Fruit fly (Drosophila melanogaster) whole organism, prepupa: Measurements from ENCODE around the gene hkb.

Experiments
- CG10631 ChIP-seq: fragments of 200-800 bp; sonication (Bioruptor generic); optimal IDR thresholded peaks from 2 replicates; lab custom pipeline; 2016; ENCODE audit warnings: missing biosample characterization, missing genetic modification characterization
- CG11294 ChIP-seq: fragments of 200-800 bp; sonication (Bioruptor generic); IDR thresholded peaks from 2 replicates; pipeline ENCODE4 v1.3.6; 2022; ENCODE audit warnings: missing biosample characterization, missing genetic modification characterization
- CG11762 ChIP-seq: fragments of 200-800 bp; sonication (Bioruptor generic); optimal IDR thresholded peaks from 3 replicates; lab custom pipeline; 2016; ENCODE audit warnings: missing biosample characterization, missing genetic modification characterization; ENCODE audit not compliant: insufficient read depth
- CG15336 ChIP-seq: fragments of 200-800 bp; sonication (Bioruptor generic); IDR thresholded peaks from 2 replicates; pipeline ENCODE4 v1.3.6; 2022; ENCODE audit warnings: missing biosample characterization, missing genetic modification characterization
- CG1621 ChIP-seq: fragments of 200-800 bp; sonication (Bioruptor generic); optimal IDR thresholded peaks from 3 replicates; lab custom pipeline; 2018; ENCODE audit warnings: missing biosample characterization, mild to moderate bottlenecking, missing genetic modification characterization
- CG16779 ChIP-seq: fragments of 200-800 bp; sonication (Bioruptor generic); optimal IDR thresholded peaks from 3 replicates; lab custom pipeline; 2017; ENCODE audit warnings: missing biosample characterization, mild to moderate bottlenecking, missing genetic modification characterization
- CG31627 ChIP-seq: fragments of 200-800 bp; sonication (Bioruptor generic); optimal IDR thresholded peaks from 3 replicates; lab custom pipeline; 2016; ENCODE audit warnings: missing biosample characterization, missing genetic modification characterization
- CG3919 ChIP-seq: fragments of 200-800 bp; sonication (Bioruptor generic); optimal IDR thresholded peaks from 3 replicates; lab custom pipeline; 2016; ENCODE audit warnings: missing biosample characterization, missing genetic modification characterization
- CG6276 ChIP-seq: fragments of 200-800 bp; sonication (Bioruptor generic); optimal IDR thresholded peaks from 2 replicates; lab custom pipeline; 2017; ENCODE audit warnings: missing biosample characterization, mild to moderate bottlenecking, missing genetic modification characterization
- CG6792 ChIP-seq: fragments of 200-800 bp; sonication (Bioruptor generic); optimal IDR thresholded peaks from 3 replicates; lab custom pipeline; 2016; ENCODE audit warnings: missing biosample characterization, missing genetic modification characterization
- CG6808 ChIP-seq: fragments of 200-800 bp; sonication (Bioruptor generic); optimal IDR thresholded peaks from 3 replicates; lab custom pipeline; 2017; ENCODE audit warnings: missing biosample characterization, missing genetic modification characterization, mild to moderate bottlenecking, moderate library complexity, missing genetic modification reagents
- CG6854 ChIP-seq: fragments of 200-800 bp; sonication (Bioruptor generic); optimal IDR thresholded peaks from 2 replicates; lab custom pipeline; 2017; ENCODE audit warnings: missing biosample characterization, mild to moderate bottlenecking, missing genetic modification characterization
- CG8119 ChIP-seq: fragments of 200-800 bp; sonication (Bioruptor generic); IDR thresholded peaks from 3 replicates; pipeline ENCODE4 v1.3.6; 2022; ENCODE audit warnings: missing biosample characterization, missing genetic modification characterization
- CG8319 ChIP-seq: fragments of 200-800 bp; sonication (Bioruptor generic); optimal IDR thresholded peaks from 3 replicates; lab custom pipeline; 2016; ENCODE audit warnings: missing biosample characterization, missing genetic modification characterization
- Eip75B ChIP-seq: fragments of 200-800 bp; sonication (Bioruptor generic); optimal IDR thresholded peaks from 3 replicates; lab custom pipeline; 2016; ENCODE audit warnings: missing biosample characterization, missing genetic modification characterization
- Eip78C ChIP-seq: fragments of 200-800 bp; sonication (Bioruptor generic); peaks from one replicate; lab custom pipeline; 2016; ENCODE audit warnings: missing biosample characterization, missing genetic modification characterization
- Eip93F ChIP-seq: fragments of 200-800 bp; sonication (Bioruptor generic); optimal IDR thresholded peaks from 2 replicates; lab custom pipeline; 2016; ENCODE audit warnings: missing biosample characterization, mild to moderate bottlenecking, missing genetic modification characterization
- Ets21C ChIP-seq: fragments of 200-800 bp; sonication (Bioruptor generic); optimal IDR thresholded peaks from 3 replicates; lab custom pipeline; 2016; ENCODE audit warnings: missing biosample characterization, missing genetic modification characterization
- Ets96B ChIP-seq: fragments of 200-800 bp; optimal IDR thresholded peaks from 2 replicates; lab custom pipeline; 2019; ENCODE audit warnings: missing biosample characterization, mild to moderate bottlenecking, missing genetic modification characterization, moderate library complexity
- Hr38 ChIP-seq: sonication (Bioruptor generic); optimal IDR thresholded peaks from 2 replicates; lab custom pipeline; 2016; ENCODE audit warnings: missing biosample characterization, missing genetic modification characterization
- Lpt ChIP-seq: fragments of 200-800 bp; sonication (Bioruptor generic); optimal IDR thresholded peaks from 3 replicates; lab custom pipeline; 2016; ENCODE audit warnings: missing biosample characterization, missing genetic modification characterization
- Met ChIP-seq: fragments of 200-800 bp; sonication (Bioruptor generic); optimal IDR thresholded peaks from 3 replicates; lab custom pipeline; 2016; ENCODE audit warnings: missing biosample characterization, missing genetic modification characterization
- Sox102F ChIP-seq: fragments of 200-800 bp; sonication (Bioruptor generic); optimal IDR thresholded peaks from 2 replicates; lab custom pipeline; 2016; ENCODE audit warnings: missing biosample characterization, mild to moderate bottlenecking, missing genetic modification characterization
- Sox14 ChIP-seq: fragments of 200-800 bp; sonication (Bioruptor generic); optimal IDR thresholded peaks from 3 replicates; lab custom pipeline; 2016; ENCODE audit warnings: missing biosample characterization, missing genetic modification characterization
- Sox15 ChIP-seq: fragments of 200-800 bp; sonication (Bioruptor generic); optimal IDR thresholded peaks from 3 replicates; lab custom pipeline; 2016; ENCODE audit warnings: missing biosample characterization, missing genetic modification characterization
- achi ChIP-seq: fragments of 200-800 bp; sonication (Bioruptor generic); optimal IDR thresholded peaks from 3 replicates; lab custom pipeline; 2016; ENCODE audit warnings: missing biosample characterization, missing genetic modification characterization
- acj6 ChIP-seq: fragments of 200-800 bp; sonication (Bioruptor generic); optimal IDR thresholded peaks from 3 replicates; lab custom pipeline; 2016; ENCODE audit warnings: missing biosample characterization, missing genetic modification characterization
- cyc ChIP-seq: fragments of 200-800 bp; sonication (Bioruptor generic); optimal IDR thresholded peaks from 3 replicates; lab custom pipeline; 2016; ENCODE audit warnings: missing biosample characterization, missing genetic modification characterization
- dac ChIP-seq: fragments of 200-800 bp; sonication (Bioruptor generic); optimal IDR thresholded peaks from 2 replicates; lab custom pipeline; 2017; ENCODE audit warnings: missing biosample characterization, mild to moderate bottlenecking, missing genetic modification characterization
- dsx ChIP-seq: fragments of 200-800 bp; optimal IDR thresholded peaks from 3 replicates; lab custom pipeline; 2019; ENCODE audit warnings: missing biosample characterization, mild to moderate bottlenecking, missing genetic modification characterization, moderate library complexity; ENCODE audit not compliant: poor library complexity, severe bottlenecking
- esn ChIP-seq: fragments of 200-800 bp; sonication (Bioruptor generic); optimal IDR thresholded peaks from 2 replicates; lab custom pipeline; 2016; ENCODE audit warnings: missing biosample characterization, mild to moderate bottlenecking, missing genetic modification characterization, moderate library complexity
- fd85E ChIP-seq: fragments of 200-800 bp; sonication (Bioruptor generic); optimal IDR thresholded peaks from 3 replicates; lab custom pipeline; 2016; ENCODE audit warnings: missing biosample characterization, missing genetic modification characterization
- fkh ChIP-seq: fragments of 200-800 bp; sonication (Bioruptor generic); optimal IDR thresholded peaks from 3 replicates; lab custom pipeline; 2017; ENCODE audit warnings: missing biosample characterization, mild to moderate bottlenecking, missing genetic modification characterization, moderate library complexity
- spab ChIP-seq: fragments of 200-800 bp; sonication (Bioruptor generic); optimal IDR thresholded peaks from 2 replicates; lab custom pipeline; 2017; ENCODE audit warnings: missing biosample characterization, mild to moderate bottlenecking, missing genetic modification characterization, missing genetic modification reagents
- ss ChIP-seq, 2 experiments: fragments of 200-800 bp; sonication (Bioruptor generic); optimal IDR thresholded peaks; 2 replicates in 1 of 2; 3 replicates in 1 of 2; lab custom pipeline; 2017 to 2018; ENCODE audit warnings: mild to moderate bottlenecking in 2 of 2, missing biosample characterization in 2 of 2, missing genetic modification characterization in 2 of 2, moderate library complexity in 1 of 2
- svp ChIP-seq: fragments of 200-800 bp; sonication (Bioruptor generic); peaks from one replicate; lab custom pipeline; 2016; ENCODE audit warnings: missing biosample characterization, missing genetic modification characterization
- topi ChIP-seq: fragments of 200-800 bp; sonication (Bioruptor generic); optimal IDR thresholded peaks from 3 replicates; lab custom pipeline; 2016; ENCODE audit warnings: missing biosample characterization, missing genetic modification characterization
- vri ChIP-seq: fragments of 200-800 bp; sonication (Bioruptor generic); optimal IDR thresholded peaks from 3 replicates; lab custom pipeline; 2016; ENCODE audit warnings: missing biosample characterization, mild to moderate bottlenecking, missing genetic modification characterization

The hkb gene

DNA sequence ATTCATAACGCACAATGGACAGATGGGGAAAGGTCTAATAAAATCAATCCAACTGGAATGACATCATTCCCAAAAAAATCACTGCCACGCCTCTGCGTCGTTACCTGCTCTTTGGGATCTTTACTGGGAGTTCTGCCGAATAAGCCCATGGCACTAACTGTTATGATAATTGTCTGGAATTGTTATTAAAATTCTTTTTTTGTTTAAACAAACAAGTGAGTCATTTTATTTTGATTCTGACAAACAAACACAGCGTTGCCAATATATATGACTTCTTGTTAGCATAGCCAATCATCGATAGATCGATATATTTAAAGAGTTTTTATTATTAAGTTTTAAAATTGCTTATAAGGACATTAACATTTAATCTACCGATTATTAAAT is 35.8 kb downstream of the hkb start, which contains the start of gene Vps24:
Gene Vps24 (minus strand): TSS at position 265 of the 384 bp plus-strand sequence.
- TF ChIP-seq fkh (GFP tag; lab: Kevin White, UChicago), result peak; percentile 80
- TF ChIP-seq CG31627 (GFP tag; lab: Kevin White, UChicago), result no peak
- no peak for TF ChIP-seq CG6808 (GFP tag; lab: Kevin White, UChicago)
- TF ChIP-seq CG6276 (GFP tag; lab: Kevin White, UChicago), result no peak
- no peak for TF ChIP-seq Hr38 (GFP tag; lab: Kevin White, UChicago)
- no peak for TF ChIP-seq Met (GFP tag; lab: Kevin White, UChicago)
- no peak for TF ChIP-seq CG8319
- TF ChIP-seq vri, result peak; percentile 35
- no peak for TF ChIP-seq achi (GFP tag; lab: Kevin White, UChicago)
- no peak for TF ChIP-seq CG10631
- no peak for TF ChIP-seq CG16779 (tag; lab: Kevin White, UChicago)
- TF ChIP-seq CG8119 (GFP tag; lab: Robert Waterston, UW), result no peak
- TF ChIP-seq Lpt (GFP tag; lab: Kevin White, UChicago), result no peak
- no peak for TF ChIP-seq Eip78C (GFP tag; lab: Kevin White, UChicago)

DNA sequence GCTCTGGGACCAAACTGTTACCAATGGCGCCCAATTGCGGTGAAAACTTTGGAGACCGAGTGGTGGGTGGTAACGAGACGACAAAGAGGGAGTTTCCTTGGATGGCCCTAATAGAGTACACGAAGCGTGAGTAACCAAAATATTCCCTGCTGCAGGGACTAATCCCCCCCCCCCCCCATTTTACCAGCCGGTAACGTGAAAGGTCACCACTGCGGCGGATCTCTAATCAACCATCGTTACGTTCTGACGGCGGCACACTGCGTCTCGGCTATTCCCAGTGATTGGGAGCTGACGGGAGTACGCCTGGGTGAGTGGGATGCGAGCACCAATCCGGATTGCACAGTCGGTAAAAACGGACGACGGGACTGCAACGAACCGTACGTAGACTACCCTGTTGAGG is 37.7 kb downstream of the hkb start:
- TF ChIP-seq topi, result no peak
- no peak for TF ChIP-seq achi (GFP tag; lab: Kevin White, UChicago)
- no peak for TF ChIP-seq CG6854 (GFP tag; lab: Kevin White, UChicago)
- no peak for TF ChIP-seq dsx (GFP tag; lab: Kevin White, UChicago)
- TF ChIP-seq svp (GFP tag; lab: Kevin White, UChicago), result peak; percentile 56

DNA sequence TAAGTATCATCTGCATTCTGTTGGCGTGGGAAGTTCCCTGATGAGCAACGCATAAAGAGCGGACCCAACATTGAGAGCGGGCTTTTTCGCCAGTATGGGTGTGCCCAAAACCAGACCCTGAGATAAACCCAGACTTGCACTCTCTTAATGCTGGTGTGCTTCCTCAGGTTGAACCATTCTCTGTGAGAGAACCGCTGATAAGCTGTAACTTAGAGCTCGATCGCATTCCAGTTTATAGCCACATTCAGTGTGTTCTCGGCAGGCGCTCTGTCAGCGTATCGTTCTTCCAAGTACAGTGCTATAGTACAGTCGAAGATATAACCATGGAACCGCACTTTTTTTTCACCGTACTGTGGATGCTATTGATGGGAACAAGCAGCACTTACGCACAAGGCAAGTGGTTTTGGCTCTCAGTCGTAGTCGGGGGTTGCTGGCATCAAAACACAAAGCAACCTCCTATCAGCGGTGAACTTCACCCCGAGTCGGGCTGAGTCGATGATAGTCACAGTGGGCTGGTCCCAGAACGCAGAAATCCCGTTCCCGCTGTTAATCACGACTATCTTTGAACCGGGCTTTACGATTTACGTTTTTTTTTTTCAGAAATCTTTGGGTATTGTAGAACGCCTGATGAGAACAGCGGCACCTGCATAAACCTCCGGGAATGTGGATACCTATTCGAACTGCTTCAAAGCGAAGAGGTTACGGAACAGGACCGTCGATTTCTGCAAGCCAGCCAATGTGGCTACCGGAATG is 38.6 kb downstream of the hkb start, which contains the start of gene MP1:
Gene MP1 (plus strand): TSS at position 245 of the 753 bp plus-strand sequence.
- TF ChIP-seq Sox14 (GFP tag; lab: Kevin White, UChicago), result peak; percentile 16
- peak; percentile 23 for TF ChIP-seq esn (GFP tag; lab: Kevin White, UChicago)
- no peak for TF ChIP-seq Sox15 (GFP tag; lab: Kevin White, UChicago)
- no peak for TF ChIP-seq CG11762 (GFP tag; lab: Kevin White, UChicago)
- TF ChIP-seq cyc (GFP tag; lab: Kevin White, UChicago), result no peak
- TF ChIP-seq CG3919 (GFP tag; lab: Kevin White, UChicago), result no peak
- TF ChIP-seq Sox102F (GFP tag; lab: Kevin White, UChicago), result peak; percentile 41
- TF ChIP-seq CG6792 (GFP tag; lab: Kevin White, UChicago), result no peak
- peak in 1 of 2 experiments; percentile 47 for TF ChIP-seq ss (GFP tag; optimal IDR thresholded peaks at IDR 0.05; lab: Kevin White, UChicago)
- peak; percentile 76 for TF ChIP-seq CG6854 (GFP tag; lab: Kevin White, UChicago)
- no peak for TF ChIP-seq dac
- TF ChIP-seq spab, result no peak
- TF ChIP-seq fd85E (GFP tag; lab: Kevin White, UChicago), result peak; percentile 35
- no peak for TF ChIP-seq CG11294 (GFP tag; lab: Robert Waterston, UW)
- TF ChIP-seq CG15336 (GFP tag; lab: Robert Waterston, UW), result no peak; the same call in 1 of the 2 replicates
- TF ChIP-seq topi, result peak; percentile 1
- TF ChIP-seq vri, result peak; percentile 21
- TF ChIP-seq svp (GFP tag; lab: Kevin White, UChicago), result peak; percentile 96
- peak; percentile 77 for TF ChIP-seq Eip78C (GFP tag; lab: Kevin White, UChicago)
- TF ChIP-seq CG6276 (GFP tag; lab: Kevin White, UChicago), result no peak
- TF ChIP-seq CG1621 (tag; lab: Kevin White, UChicago), result peak; percentile 78
- TF ChIP-seq, all 60 proteins: peak for 11

DNA sequence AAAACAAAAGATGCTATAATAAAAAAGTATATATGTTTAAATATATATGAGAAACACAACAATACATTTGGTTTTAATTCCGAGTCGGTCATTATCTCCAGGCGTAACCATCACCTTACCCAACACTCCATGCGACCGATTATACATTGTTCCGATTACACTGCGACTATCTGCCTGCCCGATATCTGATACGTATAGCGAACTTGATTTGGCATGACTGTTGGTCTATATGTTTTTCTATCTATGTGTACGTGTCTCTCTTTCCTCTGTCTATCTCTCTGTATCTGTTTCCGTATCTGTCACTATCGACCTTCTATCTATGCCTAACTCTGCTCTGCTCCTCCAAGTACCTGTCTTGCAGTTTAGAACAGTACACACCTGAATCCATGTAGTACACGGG is 45.0 kb downstream of the hkb start:
- no peak for TF ChIP-seq CG3919 (GFP tag; lab: Kevin White, UChicago)
- no peak for TF ChIP-seq Ets21C (GFP tag; lab: Kevin White, UChicago)
- TF ChIP-seq svp (GFP tag; lab: Kevin White, UChicago), result peak; percentile 64
- TF ChIP-seq Hr38 (GFP tag; lab: Kevin White, UChicago), result no peak
- peak; percentile 9 for TF ChIP-seq Eip78C (GFP tag; lab: Kevin White, UChicago)
- TF ChIP-seq Ets96B, result no peak
- TF ChIP-seq Eip93F (GFP tag; lab: Kevin White, UChicago), result no peak
- TF ChIP-seq Eip75B (GFP tag; lab: Kevin White, UChicago), result no peak
- no peak for TF ChIP-seq acj6 (GFP tag; lab: Kevin White, UChicago)
- TF ChIP-seq ss (GFP tag; optimal IDR thresholded peaks at IDR 0.05; lab: Kevin White, UChicago), result no peak
- TF ChIP-seq vri, result peak; percentile 57
